Worm (Caenorhabditis elegans) whole organism, late embryonic: ENCODE results near the gene R05H10.1.

Experiments
- C08G9.2 ChIP-seq: sonication (generic microtip); optimal IDR thresholded peaks from 2 replicates; lab custom pipeline; 2016; ENCODE audit warnings: mild to moderate bottlenecking, missing genetic modification characterization, moderate library complexity, missing compliant biosample characterization
- C38D4.7 ChIP-seq: fragments of 200-800 bp; sonication (Bioruptor generic); optimal IDR thresholded peaks from 2 replicates; lab custom pipeline; 2018; ENCODE audit warnings: mild to moderate bottlenecking, missing genetic modification characterization, moderate library complexity, missing compliant biosample characterization
- F13H6.1 ChIP-seq: sonication (generic microtip); optimal IDR thresholded peaks from 2 replicates; lab custom pipeline; 2016; ENCODE audit warnings: missing genetic modification characterization, missing compliant biosample characterization
- Y22D7AL.16 ChIP-seq: sonication (generic microtip); optimal IDR thresholded peaks from 2 replicates; lab custom pipeline; 2016; ENCODE audit warnings: missing genetic modification characterization, missing compliant biosample characterization
- ahr-1 ChIP-seq: sonication (generic microtip); optimal IDR thresholded peaks from 2 replicates; lab custom pipeline; 2016; ENCODE audit warnings: missing genetic modification characterization, missing compliant biosample characterization
- ceh-14 ChIP-seq: sonication (generic microtip); optimal IDR thresholded peaks from 2 replicates; lab custom pipeline; 2016; ENCODE audit warnings: missing genotype, missing genetic modification characterization, missing compliant biosample characterization
- ceh-19 ChIP-seq: fragments of 200-800 bp; sonication (Bioruptor generic); optimal IDR thresholded peaks from 2 replicates; lab custom pipeline; 2018; ENCODE audit warnings: mild to moderate bottlenecking, missing genetic modification characterization, missing compliant biosample characterization
- ceh-22 ChIP-seq: sonication (generic microtip); optimal IDR thresholded peaks from 2 replicates; lab custom pipeline; 2017; ENCODE audit warnings: missing biosample characterization, missing genetic modification characterization
- ceh-24 ChIP-seq: sonication (generic microtip); optimal IDR thresholded peaks from 2 replicates; lab custom pipeline; 2016; ENCODE audit warnings: mild to moderate bottlenecking, missing genetic modification characterization, missing compliant biosample characterization
- ceh-30 ChIP-seq: fragments of 150-350 bp; optimal IDR thresholded peaks from 2 replicates; lab custom pipeline; 2014; ENCODE audit warnings: missing biosample characterization, missing genetic modification characterization
- ceh-45 ChIP-seq: fragments of 200-800 bp; sonication (Bioruptor generic); IDR thresholded peaks from 2 replicates; pipeline ENCODE4 v1.3.6; 2022; ENCODE audit warnings: missing genetic modification reagents, missing genetic modification characterization, missing compliant biosample characterization
- ceh-6 ChIP-seq: fragments of 200-800 bp; sonication (Bioruptor generic); optimal IDR thresholded peaks from 2 replicates; lab custom pipeline; 2018; ENCODE audit warnings: mild to moderate bottlenecking, missing genetic modification characterization, missing compliant biosample characterization
- ceh-9 ChIP-seq: sonication (generic microtip); optimal IDR thresholded peaks from 2 replicates; lab custom pipeline; 2016; ENCODE audit warnings: mild to moderate bottlenecking, missing genetic modification characterization, inconsistent platforms, missing compliant biosample characterization
- che-1 ChIP-seq: sonication (generic microtip); optimal IDR thresholded peaks from 2 replicates; lab custom pipeline; 2016; ENCODE audit warnings: mild to moderate bottlenecking, missing genetic modification characterization, missing compliant biosample characterization
- dmd-4 ChIP-seq: sonication (generic microtip); optimal IDR thresholded peaks from 2 replicates; lab custom pipeline; 2016; ENCODE audit warnings: borderline replicate concordance, missing genetic modification characterization, missing compliant biosample characterization
- dve-1 ChIP-seq: sonication (generic microtip); optimal IDR thresholded peaks from 2 replicates; lab custom pipeline; 2017; ENCODE audit warnings: antibody characterized with exemption, mild to moderate bottlenecking, missing genetic modification characterization, missing compliant biosample characterization
- elt-2 ChIP-seq: sonication (generic microtip); optimal IDR thresholded peaks from 2 replicates; lab custom pipeline; 2016; ENCODE audit warnings: missing genetic modification reagents, missing genetic modification characterization, missing compliant biosample characterization
- elt-4 ChIP-seq: sonication (generic microtip); optimal IDR thresholded peaks from 2 replicates; lab custom pipeline; 2016; ENCODE audit warnings: missing genetic modification characterization, missing compliant biosample characterization
- ets-4 ChIP-seq: sonication (generic microtip); optimal IDR thresholded peaks from 2 replicates; lab custom pipeline; 2016; ENCODE audit warnings: missing genetic modification characterization, missing compliant biosample characterization
- eyg-1 ChIP-seq: sonication (generic microtip); optimal IDR thresholded peaks from 2 replicates; lab custom pipeline; 2016; ENCODE audit warnings: missing genotype, missing genetic modification characterization, missing compliant biosample characterization
- fax-1 ChIP-seq: sonication (generic microtip); optimal IDR thresholded peaks from 2 replicates; lab custom pipeline; 2016; ENCODE audit warnings: missing genotype, missing genetic modification characterization, missing compliant biosample characterization
- fkh-10 ChIP-seq: fragments of 150-350 bp; optimal IDR thresholded peaks from 2 replicates; lab custom pipeline; 2014; ENCODE audit warnings: missing biosample characterization, missing genetic modification reagents, missing genetic modification characterization
- fkh-6 ChIP-seq: sonication (generic microtip); optimal IDR thresholded peaks from 2 replicates; lab custom pipeline; 2016; ENCODE audit warnings: missing genetic modification characterization, missing compliant biosample characterization
- hlh-13 ChIP-seq: fragments of 200-800 bp; sonication (Bioruptor generic); optimal IDR thresholded peaks from 2 replicates; lab custom pipeline; 2018; ENCODE audit warnings: mild to moderate bottlenecking, missing genetic modification characterization, missing compliant biosample characterization
- hlh-30 ChIP-seq: sonication (generic microtip); optimal IDR thresholded peaks from 2 replicates; lab custom pipeline; 2017; ENCODE audit warnings: antibody characterized with exemption, missing genetic modification characterization, missing compliant biosample characterization; ENCODE audit not compliant: insufficient read depth
- hlh-6 ChIP-seq: sonication (generic microtip); optimal IDR thresholded peaks from 2 replicates; lab custom pipeline; 2016; ENCODE audit warnings: missing genotype, missing genetic modification characterization, missing compliant biosample characterization
- hlh-8 ChIP-seq: sonication (generic microtip); optimal IDR thresholded peaks from 2 replicates; lab custom pipeline; 2016; ENCODE audit warnings: missing genotype, missing genetic modification characterization, missing compliant biosample characterization
- madf-2 ChIP-seq: sonication (generic microtip); optimal IDR thresholded peaks from 2 replicates; lab custom pipeline; 2017; ENCODE audit warnings: missing genetic modification characterization, missing compliant biosample characterization
- mec-3 ChIP-seq: sonication (generic microtip); optimal IDR thresholded peaks from 2 replicates; lab custom pipeline; 2016; ENCODE audit warnings: borderline replicate concordance, missing genetic modification characterization, missing compliant biosample characterization
- nfya-1 ChIP-seq: sonication (generic microtip); optimal IDR thresholded peaks from 2 replicates; lab custom pipeline; 2017; ENCODE audit warnings: missing genetic modification characterization, mild to moderate bottlenecking, missing compliant biosample characterization, antibody characterized with exemption, moderate library complexity
- nhr-11 ChIP-seq: fragments of 150-350 bp; optimal IDR thresholded peaks from 2 replicates; lab custom pipeline; 2014; ENCODE audit warnings: missing biosample characterization, missing genetic modification characterization
- nhr-232 ChIP-seq: sonication (generic microtip); optimal IDR thresholded peaks from 2 replicates; lab custom pipeline; 2016; ENCODE audit warnings: missing genetic modification characterization, missing compliant biosample characterization
- npax-4 ChIP-seq: sonication (generic microtip); optimal IDR thresholded peaks from 2 replicates; lab custom pipeline; 2016; ENCODE audit warnings: missing genetic modification characterization, missing compliant biosample characterization
- pag-3 ChIP-seq: sonication (generic microtip); optimal IDR thresholded peaks from 2 replicates; lab custom pipeline; 2016; ENCODE audit warnings: missing compliant biosample characterization, missing genetic modification characterization, borderline replicate concordance
- pat-9 ChIP-seq: fragments of 200-800 bp; sonication (Bioruptor generic); optimal IDR thresholded peaks from 2 replicates; lab custom pipeline; 2018; ENCODE audit warnings: mild to moderate bottlenecking, missing genetic modification characterization, moderate library complexity, missing compliant biosample characterization
- pax-1 ChIP-seq: fragments of 150-350 bp; optimal IDR thresholded peaks from 2 replicates; lab custom pipeline; 2014; ENCODE audit warnings: missing biosample characterization, missing genetic modification characterization
- pros-1 ChIP-seq: fragments of 150-350 bp; optimal IDR thresholded peaks from 2 replicates; lab custom pipeline; 2014; ENCODE audit warnings: missing biosample characterization, missing genetic modification reagents, missing genetic modification characterization
- ref-2 ChIP-seq: sonication (generic microtip); optimal IDR thresholded peaks from 2 replicates; lab custom pipeline; 2016; ENCODE audit warnings: missing genetic modification characterization, missing compliant biosample characterization
- rnt-1 ChIP-seq: sonication (generic microtip); optimal IDR thresholded peaks from 2 replicates; lab custom pipeline; 2016; ENCODE audit warnings: missing genetic modification characterization, missing compliant biosample characterization
- sdc-2 ChIP-seq: sonication (generic microtip); optimal IDR thresholded peaks from 2 replicates; lab custom pipeline; 2016; ENCODE audit warnings: missing genotype, missing genetic modification characterization, missing compliant biosample characterization
- sox-2 ChIP-seq: fragments of 200-800 bp; sonication (Bioruptor generic); IDR thresholded peaks from 2 replicates; pipeline ENCODE4 v1.3.6; 2022; ENCODE audit warnings: missing genetic modification reagents, missing genetic modification characterization, missing compliant biosample characterization
- sox-4 ChIP-seq: sonication (generic microtip); optimal IDR thresholded peaks from 2 replicates; lab custom pipeline; 2017; ENCODE audit warnings: mild to moderate bottlenecking, missing genetic modification characterization, inconsistent platforms, missing compliant biosample characterization
- syd-9 ChIP-seq: sonication (generic microtip); optimal IDR thresholded peaks from 2 replicates; lab custom pipeline; 2016; ENCODE audit warnings: mild to moderate bottlenecking, missing genetic modification characterization, moderate library complexity, missing compliant biosample characterization
- tbx-2 ChIP-seq: sonication (generic microtip); optimal IDR thresholded peaks from 2 replicates; lab custom pipeline; 2016; ENCODE audit warnings: missing genetic modification characterization, missing compliant biosample characterization
- ttx-3 ChIP-seq: sonication (generic microtip); optimal IDR thresholded peaks from 2 replicates; lab custom pipeline; 2016; ENCODE audit warnings: missing genetic modification reagents, missing genetic modification characterization, missing compliant biosample characterization
- unc-42 ChIP-seq: sonication (generic microtip); optimal IDR thresholded peaks from 2 replicates; lab custom pipeline; 2016; ENCODE audit warnings: missing genotype, missing genetic modification characterization, missing compliant biosample characterization
- unc-55 ChIP-seq: sonication (generic microtip); optimal IDR thresholded peaks from 2 replicates; lab custom pipeline; 2017; ENCODE audit warnings: missing biosample characterization, missing genetic modification reagents, missing genetic modification characterization
- unc-86 ChIP-seq: sonication (generic microtip); optimal IDR thresholded peaks from 2 replicates; lab custom pipeline; 2016; ENCODE audit warnings: missing genetic modification characterization, missing compliant biosample characterization
- zip-5 ChIP-seq: sonication (generic microtip); optimal IDR thresholded peaks from 2 replicates; lab custom pipeline; 2016; ENCODE audit warnings: missing genetic modification characterization, missing compliant biosample characterization
- ztf-16 ChIP-seq: sonication (generic microtip); optimal IDR thresholded peaks from 2 replicates; lab custom pipeline; 2017; ENCODE audit warnings: missing genetic modification characterization, missing compliant biosample characterization

R05H10.1 gene

DNA sequence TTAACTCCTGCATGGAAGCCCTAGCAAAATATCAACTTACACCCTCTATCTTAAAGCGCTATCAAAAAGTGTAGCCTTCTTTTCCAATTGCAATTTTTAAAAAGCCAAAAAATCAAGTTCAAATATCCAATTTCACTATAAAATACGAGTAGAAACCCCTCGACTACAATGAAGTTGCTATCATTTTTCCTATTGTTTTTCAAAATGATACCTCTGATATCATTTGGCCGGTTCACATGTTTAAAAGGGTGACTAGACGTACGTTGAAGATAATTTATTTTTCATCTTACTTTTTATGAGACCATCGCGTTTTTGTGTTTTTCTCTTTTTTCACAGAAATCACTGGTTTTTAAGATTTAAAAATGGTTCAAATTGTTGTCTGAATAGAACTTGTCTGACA is at the start of gene R05H10.1:
Gene R05H10.1, plus strand, starts transcription at position 334 of the 400 bp plus-strand sequence.
- TF ChIP-seq zip-5 (tag; lab: Kevin White, UChicago) (no peak), madf-2 (tag; lab: Kevin White, UChicago) (no peak), F13H6.1 (tag; lab: Kevin White, UChicago) (no peak), ceh-19 (GFP tag; lab: Kevin White, UChicago) (no peak), fax-1 (tag; lab: Kevin White, UChicago) (no peak)

DNA sequence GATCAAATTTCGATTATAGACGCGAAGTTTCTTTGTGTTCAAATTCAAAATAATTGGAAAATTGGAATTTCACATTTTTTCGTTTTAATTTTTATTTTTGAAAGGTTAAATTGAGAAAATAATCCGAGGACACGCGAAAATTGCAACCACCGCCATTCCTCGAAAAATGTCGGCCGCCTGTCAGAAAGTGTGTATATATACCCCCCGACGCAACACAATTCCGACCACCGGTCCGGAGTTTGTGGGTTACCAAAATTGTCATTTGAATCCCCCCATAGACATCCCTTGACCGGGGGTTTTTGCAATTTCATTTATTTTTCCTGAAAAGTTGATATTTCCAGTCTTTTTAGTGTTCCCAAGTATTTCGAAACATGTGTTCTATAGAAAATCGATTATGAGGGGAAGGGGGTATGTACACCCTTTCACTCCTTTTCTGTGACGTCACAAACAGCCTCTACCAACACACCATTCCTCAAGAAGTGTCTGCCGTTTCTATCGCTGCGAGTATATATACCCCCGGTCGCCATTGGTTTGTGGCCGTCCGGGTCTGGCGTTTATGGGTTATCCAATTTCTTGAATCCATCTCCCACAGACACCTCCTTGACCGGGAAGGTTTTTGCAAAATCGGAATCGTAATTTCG is 47.2 kb upstream of the R05H10.1 start, which contains the start of gene W01D2.3:
Gene W01D2.3, minus strand, starts transcription at position 51 of the 641 bp plus-strand sequence.
- TF ChIP-seq C08G9.2 (tag; lab: Kevin White, UChicago) (peak; percentile 76), ceh-24 (peak; percentile 71), ttx-3 (tag; lab: Kevin White, UChicago) (peak; percentile 84), ahr-1 (peak; percentile 87), Y22D7AL.16 (tag; lab: Kevin White, UChicago) (peak; percentile 77), sox-4 (tag; lab: Kevin White, UChicago) (peak; percentile 90), hlh-13 (GFP tag; lab: Kevin White, UChicago) (peak; percentile 85), ceh-45 (peak; percentile 56), unc-42 (tag; lab: Kevin White, UChicago) (peak; percentile 61), pat-9 (peak; percentile 88), ztf-16 (peak; percentile 94), madf-2 (tag; lab: Kevin White, UChicago) (peak; percentile 91), fkh-6 (tag; lab: Kevin White, UChicago) (peak; percentile 86), pag-3 (tag; lab: Kevin White, UChicago) (peak; percentile 72), eyg-1 (peak; percentile 97), sdc-2 (tag; lab: Kevin White, UChicago) (peak; percentile 89), hlh-8 (tag; lab: Kevin White, UChicago) (peak; percentile 63), hlh-6 (tag; lab: Kevin White, UChicago) (peak; percentile 94), sox-2 (GFP tag; lab: Robert Waterston, UW) (peak; percentile 69; the same call in 1 of the 2 replicates), nfya-1 (tag; lab: Kevin White, UChicago) (peak; percentile 73), syd-9 (tag; lab: Kevin White, UChicago) (peak; percentile 78), unc-86 (tag; lab: Kevin White, UChicago) (peak; percentile 90), hlh-30 (tag; lab: Kevin White, UChicago) (peak; percentile 32), nhr-232 (peak; percentile 91), che-1 (peak; percentile 94), pax-1 (no peak), ets-4 (peak; percentile 31), C38D4.7 (GFP tag; lab: Kevin White, UChicago) (peak; percentile 93), dmd-4 (peak; percentile 87), elt-4 (tag; lab: Kevin White, UChicago) (peak; percentile 8), ceh-22 (tag; lab: Kevin White, UChicago) (no peak), fkh-10 (GFP tag; lab: Kevin White, UChicago) (no peak), ref-2 (tag; lab: Kevin White, UChicago) (peak; percentile 95), npax-4 (peak; percentile 75), mec-3 (tag; lab: Kevin White, UChicago) (peak; percentile 90), ceh-6 (GFP tag; lab: Kevin White, UChicago) (peak; percentile 89), tbx-2 (tag; lab: Kevin White, UChicago) (peak; percentile 93), unc-55 (GFP tag; lab: Kevin White, UChicago) (no peak), ceh-30 (tag; lab: Kevin White, UChicago) (peak; percentile 32), pros-1 (tag; lab: Kevin White, UChicago) (no peak), elt-2 (peak; percentile 91), ceh-9 (peak; percentile 69), nhr-11 (tag; lab: Kevin White, UChicago) (no peak), ceh-14 (tag; lab: Kevin White, UChicago) (peak; percentile 95), rnt-1 (tag; lab: Kevin White, UChicago) (peak; percentile 64), dve-1 (tag; lab: Kevin White, UChicago) (peak; percentile 79)
